Fruit fly (Drosophila melanogaster) whole organism: ENCODE measurements around the gene Naa40.

Source experiments
- CG8478 ChIP-seq: fragments of >200 bp; optimal IDR thresholded peaks from 2 replicates; lab custom pipeline; 2018; ENCODE audit warnings: inconsistent platforms
- EcR ChIP-seq, 2 experiments: fragments of >200 bp; optimal IDR thresholded peaks; 2 replicates each; lab custom pipeline; 2017; ENCODE audit warnings: missing biosample characterization in 2 of 2, missing genetic modification characterization in 2 of 2, missing genetic modification reagents in 2 of 2

DNA sequence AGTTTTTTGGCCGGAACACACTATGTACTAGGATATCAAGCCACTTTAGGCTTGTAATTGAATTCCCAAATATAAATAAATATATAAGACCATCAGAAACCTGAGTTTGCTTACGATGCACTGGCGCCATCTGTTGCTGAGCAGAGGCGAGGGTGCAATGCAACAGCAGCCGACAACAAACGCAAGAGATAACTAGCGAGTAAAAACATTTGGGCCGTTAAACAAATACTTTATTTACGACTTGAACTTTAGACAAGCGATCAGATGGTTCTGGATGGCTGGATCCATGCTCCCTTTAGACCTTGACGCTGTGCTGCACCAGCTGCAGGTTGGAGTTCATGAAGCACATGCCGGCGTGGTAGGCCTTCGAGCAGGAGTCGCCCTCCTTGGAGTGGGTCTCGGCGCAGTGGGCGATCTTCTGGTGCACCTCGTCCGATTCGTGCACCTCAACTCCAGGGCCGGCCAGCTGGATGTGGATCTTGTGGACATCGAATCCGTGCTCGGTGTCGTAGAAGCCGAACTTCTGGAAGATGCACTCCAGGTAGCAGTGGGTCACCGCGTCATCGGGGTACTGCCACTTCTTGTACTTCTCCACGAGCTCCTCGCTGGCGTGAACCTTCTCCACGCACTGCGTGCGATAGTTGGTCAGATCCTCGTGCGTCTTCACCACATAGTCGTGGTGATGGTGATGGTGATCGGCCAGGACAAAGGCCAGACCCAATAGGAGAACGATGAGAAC, 8.5 kb downstream of the Naa40 start:
- no peak for TF ChIP-seq CG8478
- no peak for TF ChIP-seq EcR (GFP tag; optimal IDR thresholded peaks at IDR 0.05; lab: Kevin White, UChicago)
